Worm (Caenorhabditis elegans) whole organism, L4/young adult: ENCODE results near the gene Y45F10B.3.
"Not testable (repeated sequence)": the region's sequence is repeated elsewhere in the genome, so short reads cannot be mapped to it uniquely, and the experiment has no call there.

Source experiments
- W03F9.2 ChIP-seq: fragments of 150-350 bp; optimal IDR thresholded peaks from 2 replicates; lab custom pipeline; 2014; ENCODE audit warnings: missing biosample characterization, missing genetic modification characterization
- dao-5 ChIP-seq: sonication (generic microtip); optimal IDR thresholded peaks from 2 replicates; lab custom pipeline; 2016; ENCODE audit warnings: missing genotype, missing genetic modification characterization, moderate library complexity, missing compliant biosample characterization
- him-1 ChIP-seq: sonication (generic microtip); optimal IDR thresholded peaks from 2 replicates; lab custom pipeline; 2016; ENCODE audit warnings: missing genotype, missing genetic modification reagents, missing genetic modification characterization, missing compliant biosample characterization

Gene Y45F10B.3

ce11 chrIV:13584646-13585045 is 8.8 kb upstream of the Y45F10B.3 start, which contains the start of gene sru-11:
TSS of gene sru-11 (plus strand) at chrIV:13584946.
- TF ChIP-seq dao-5 = no peak

- TF ChIP-seq W03F9.2 (tag; lab: Kevin White, UChicago) (no peak), him-1 (tag; lab: Kevin White, UChicago) (no peak), dao-5 (no peak)
These were observed 6.3 kb upstream of the Y45F10B.3 start, which contains the start of gene Y45F10B.12 for ce11 chrIV:13587175-13587574. TSS of gene Y45F10B.12 (plus strand) at chrIV:13587475.

ce11 chrIV:13588544-13589043 is 4.9 kb upstream of the Y45F10B.3 start, which contains the start of gene sru-9:
TSS of gene sru-9 (plus strand) at chrIV:13588993.
- not testable (repeated sequence) for TF ChIP-seq him-1 (tag; lab: Kevin White, UChicago); dao-5; W03F9.2 (tag; lab: Kevin White, UChicago)

ce11 chrIV:13591645-13592044 is 1.8 kb upstream of the Y45F10B.3 start, which contains the start of gene tsp-5:
TSS of gene tsp-5 (minus strand) at chrIV:13591745.
- TF ChIP-seq him-1 (tag; lab: Kevin White, UChicago) (no peak), W03F9.2 (tag; lab: Kevin White, UChicago) (no peak)

ce11 chrIV:13597813-13598212 is 4.4 kb downstream of the Y45F10B.3 start, which contains the start of gene Y45F10B.9:
TSS of gene Y45F10B.9 (minus strand) at chrIV:13597913.
- TF ChIP-seq him-1 (tag; lab: Kevin White, UChicago); dao-5; W03F9.2 (tag; lab: Kevin White, UChicago): not testable (repeated sequence)

DNA sequence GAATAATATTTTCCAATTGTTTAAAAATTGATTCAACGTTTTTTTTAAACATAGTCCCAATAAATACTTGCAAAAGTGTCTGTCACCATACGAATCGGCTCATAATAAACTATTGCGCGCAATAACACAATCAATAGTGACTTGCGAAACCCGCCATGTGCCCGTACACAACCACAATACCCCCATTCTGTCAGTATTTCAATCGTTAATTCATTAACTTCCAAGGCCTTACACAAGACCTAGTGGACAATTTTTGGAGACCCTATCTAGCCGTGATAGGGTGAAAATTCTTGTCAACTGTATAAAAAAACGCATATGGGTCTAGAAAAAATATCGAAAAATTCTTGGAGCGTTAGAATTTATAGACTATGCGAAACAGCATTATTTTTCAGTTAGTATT is 7.2 kb downstream of the Y45F10B.3 start:
- TF ChIP-seq W03F9.2 (tag; lab: Kevin White, UChicago) (no peak), him-1 (tag; lab: Kevin White, UChicago) (no peak), dao-5 (no peak)

DNA sequence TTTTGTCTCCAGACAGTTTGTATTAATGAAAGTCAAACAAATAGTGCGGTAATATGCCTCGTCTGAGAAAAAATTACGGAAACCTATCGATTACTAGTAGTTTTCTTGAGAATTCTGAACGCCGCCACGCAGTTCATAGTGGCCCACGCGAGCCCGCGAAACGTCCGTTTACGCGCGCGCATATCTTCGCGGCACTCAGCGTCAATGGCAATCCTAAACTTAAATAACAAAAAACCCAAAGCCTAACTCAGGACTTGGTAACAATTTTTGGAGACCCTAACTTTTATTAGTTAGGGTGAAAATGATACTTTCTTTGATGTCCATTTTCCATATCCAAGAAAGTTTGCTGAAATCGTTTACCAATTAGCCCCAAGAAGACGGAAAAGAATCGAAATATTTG is 8.0 kb downstream of the Y45F10B.3 start:
- no peak for TF ChIP-seq W03F9.2 (tag; lab: Kevin White, UChicago)
- TF ChIP-seq dao-5 = no peak
- no peak for TF ChIP-seq him-1 (tag; lab: Kevin White, UChicago)

DNA sequence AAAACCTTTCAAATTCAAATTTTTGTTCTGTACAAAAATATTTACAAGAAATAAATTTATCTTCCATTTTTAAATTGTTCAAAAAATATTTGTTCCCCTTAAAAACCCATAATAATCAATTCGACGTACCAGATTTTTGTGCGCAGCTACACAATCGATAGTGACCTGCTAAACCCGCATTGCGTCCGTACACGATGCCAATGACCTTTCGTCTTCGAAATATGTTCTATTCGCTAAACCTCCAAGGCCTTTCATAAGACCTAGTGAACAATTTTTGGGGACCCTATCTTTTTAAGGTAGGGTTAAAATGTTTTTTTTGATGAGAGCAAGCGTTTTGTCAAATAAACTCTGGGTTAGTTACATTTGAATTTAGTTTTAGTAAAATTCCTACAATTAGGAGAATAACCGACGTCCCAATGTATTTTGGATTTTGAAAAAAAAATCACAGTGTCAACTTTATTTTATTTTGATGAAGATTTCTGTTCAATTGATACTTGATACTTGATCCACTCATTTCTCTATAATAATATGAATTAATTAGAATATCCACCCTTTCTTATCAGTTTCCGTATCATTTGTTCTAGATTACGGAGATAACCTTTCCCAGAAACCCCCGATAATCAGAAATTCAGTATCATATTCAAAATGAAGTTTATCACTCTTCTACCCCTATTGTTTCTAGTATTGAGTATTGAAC is 8.7 kb downstream of the Y45F10B.3 start, which contains the start of gene Y45F10B.59:
Y45F10B.59 (plus strand) TSS at position 647 of the 697 bp plus-strand sequence.
- TF ChIP-seq dao-5 (no peak), him-1 (tag; lab: Kevin White, UChicago) (no peak), W03F9.2 (tag; lab: Kevin White, UChicago) (no peak)

ce11 chrIV:13609755-13610154 is 16.3 kb downstream of the Y45F10B.3 start, which contains the start of gene C08F11.13:
TSS of gene C08F11.13 (minus strand) at chrIV:13609892.
- no peak for TF ChIP-seq dao-5
- no peak for TF ChIP-seq W03F9.2 (tag; lab: Kevin White, UChicago)
- TF ChIP-seq him-1 (tag; lab: Kevin White, UChicago) = no peak

DNA sequence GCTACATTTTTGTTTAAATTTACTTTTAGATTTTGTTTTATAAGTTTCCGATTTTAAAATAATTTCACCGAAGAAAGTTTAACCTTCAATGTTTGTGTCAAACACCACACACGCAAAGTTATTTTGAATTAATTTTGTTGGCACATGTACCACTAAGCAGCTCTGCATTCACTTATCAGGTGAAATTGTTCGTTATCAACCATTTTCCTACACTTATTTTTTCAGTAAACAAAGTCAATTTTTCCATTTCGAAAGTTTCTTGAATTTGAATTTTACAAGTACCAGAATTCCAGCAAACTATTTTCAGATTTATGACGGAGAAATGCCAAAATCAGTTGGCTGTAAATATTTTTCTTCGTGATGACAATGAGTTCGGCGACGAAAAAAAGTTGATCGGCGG is 25.8 kb downstream of the Y45F10B.3 start, which contains the start of gene C08F11.3:
C08F11.3 (plus strand) TSS at position 301 of the 400 bp plus-strand sequence.
- TF ChIP-seq him-1 (tag; lab: Kevin White, UChicago) = no peak
- no peak for TF ChIP-seq dao-5
- no peak for TF ChIP-seq W03F9.2 (tag; lab: Kevin White, UChicago)

DNA sequence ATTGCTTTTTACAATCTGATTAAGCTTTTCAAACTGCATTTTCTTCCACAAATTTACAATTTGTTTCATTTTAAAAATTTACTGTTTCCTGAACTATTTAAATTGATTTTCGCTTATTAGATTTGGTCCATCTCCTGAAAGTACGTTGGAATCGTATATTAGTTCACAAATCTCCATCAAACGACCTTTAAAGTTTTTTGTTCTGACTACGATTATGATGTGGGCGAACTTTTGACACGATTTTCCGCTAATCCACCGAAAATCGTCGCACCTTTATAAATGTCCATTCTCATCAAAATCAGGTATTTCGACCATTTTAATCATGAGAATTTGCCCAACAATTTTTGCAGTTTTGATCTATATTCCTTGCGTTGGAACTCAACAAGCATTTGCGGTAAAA is 30.1 kb downstream of the Y45F10B.3 start, which contains the start of gene C08F11.1:
C08F11.1 (plus strand) TSS at position 301 of the 400 bp plus-strand sequence.
- TF ChIP-seq him-1 (tag; lab: Kevin White, UChicago) (no peak), dao-5 (no peak), W03F9.2 (tag; lab: Kevin White, UChicago) (no peak)

DNA sequence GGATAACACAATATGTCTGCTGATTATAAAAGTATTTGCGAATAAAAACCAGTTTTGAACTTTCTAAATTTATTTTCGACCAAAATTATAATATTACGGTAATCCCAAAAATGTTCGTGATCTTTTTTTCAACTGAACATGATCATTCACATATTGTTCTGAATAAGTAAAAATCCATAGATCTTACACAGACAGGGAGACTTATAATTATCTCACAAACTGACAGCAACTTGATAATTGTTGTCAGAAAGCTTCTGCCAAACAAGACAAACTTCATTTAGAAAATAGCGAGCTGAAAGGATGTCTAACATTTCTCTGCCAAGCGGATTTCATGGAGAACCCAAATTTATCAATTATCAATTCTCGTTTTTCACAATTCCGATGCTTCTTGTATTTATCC is 33.0 kb downstream of the Y45F10B.3 start, which contains the start of gene sru-21:
sru-21 (plus strand) TSS at position 301 of the 400 bp plus-strand sequence.
- TF ChIP-seq dao-5 = no peak
- TF ChIP-seq him-1 (tag; lab: Kevin White, UChicago) = no peak
- TF ChIP-seq W03F9.2 (tag; lab: Kevin White, UChicago) = no peak

ce11 chrIV:13632613-13633012 is 39.2 kb downstream of the Y45F10B.3 start:
- TF ChIP-seq W03F9.2 (tag; lab: Kevin White, UChicago) = no peak

- TF ChIP-seq him-1 (tag; lab: Kevin White, UChicago) (no peak), dao-5 (no peak), W03F9.2 (tag; lab: Kevin White, UChicago) (no peak)
These were observed 39.7 kb downstream of the Y45F10B.3 start, which contains the start of gene fbxa-98 for ce11 chrIV:13633165-13633564. TSS of gene fbxa-98 (plus strand) at chrIV:13633407.
